Worm (Caenorhabditis elegans) whole organism, mixed stage, embryonic: Measurements from ENCODE around the gene pqn-2.

Experiments
- blmp-1 ChIP-seq: fragments of 150-350 bp; optimal IDR thresholded peaks from 2 replicates; lab custom pipeline; 2014; ENCODE audit warnings: missing biosample characterization, missing genetic modification characterization
- ceh-83 ChIP-seq: fragments of 200-800 bp; sonication (Bioruptor generic); optimal IDR thresholded peaks from 2 replicates; lab custom pipeline; 2018; ENCODE audit warnings: mild to moderate bottlenecking, missing genetic modification characterization, missing compliant biosample characterization
- lsy-2 ChIP-seq: fragments of 150-350 bp; optimal IDR thresholded peaks from 2 replicates; lab custom pipeline; 2014; ENCODE audit warnings: missing biosample characterization, missing genetic modification characterization
- mep-1 ChIP-seq: fragments of 150-350 bp; optimal IDR thresholded peaks from 2 replicates; lab custom pipeline; 2017; ENCODE audit warnings: missing biosample characterization, missing genetic modification reagents, missing genetic modification characterization, inconsistent platforms
- nhr-28 ChIP-seq: fragments of 150-350 bp; optimal IDR thresholded peaks from 2 replicates; lab custom pipeline; 2014; ENCODE audit warnings: missing biosample characterization, missing genetic modification characterization
- nhr-76 ChIP-seq: sonication (generic microtip); optimal IDR thresholded peaks from 2 replicates; lab custom pipeline; 2017; ENCODE audit warnings: missing biosample characterization, missing genetic modification characterization
- sem-2 ChIP-seq: fragments of 200-800 bp; sonication (Bioruptor generic); optimal IDR thresholded peaks from 2 replicates; lab custom pipeline; 2018; ENCODE audit warnings: mild to moderate bottlenecking, missing genetic modification characterization, missing compliant biosample characterization
- snpc-4 ChIP-seq: fragments of 150-350 bp; optimal IDR thresholded peaks from 2 replicates; lab custom pipeline; 2014; ENCODE audit warnings: missing biosample characterization, missing genetic modification characterization
- unc-39 ChIP-seq: fragments of 150-350 bp; optimal IDR thresholded peaks from 2 replicates; lab custom pipeline; 2014; ENCODE audit warnings: missing biosample characterization, missing genetic modification characterization
- unc-62 ChIP-seq: fragments of 150-350 bp; optimal IDR thresholded peaks from 2 replicates; lab custom pipeline; 2014; ENCODE audit warnings: missing biosample characterization, missing genetic modification reagents, missing genetic modification characterization
- ztf-11 ChIP-seq: fragments of 150-350 bp; optimal IDR thresholded peaks from 2 replicates; lab custom pipeline; 2014; ENCODE audit warnings: missing biosample characterization, missing genetic modification characterization

DNA sequence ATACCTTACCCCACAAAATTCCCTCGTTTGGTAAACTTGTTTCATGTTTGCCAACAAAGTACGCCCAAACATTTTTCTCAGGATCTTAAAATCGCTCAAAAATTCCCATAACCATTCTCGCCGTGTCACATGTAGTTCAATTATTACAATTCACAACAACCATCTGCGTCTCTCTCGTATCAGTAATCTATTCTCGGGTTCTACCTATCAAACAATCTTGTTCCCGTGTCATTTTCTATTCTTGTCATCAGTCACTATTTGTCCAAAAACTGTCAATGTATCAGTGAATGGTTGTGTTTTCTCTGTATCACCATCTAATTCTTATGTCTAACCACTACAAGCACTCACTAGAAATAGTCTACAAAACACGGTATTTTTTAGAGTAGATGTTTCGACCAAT lies 11.1 kb upstream of the pqn-2 start:
- TF ChIP-seq nhr-28 (no peak), snpc-4 (tag; lab: Kevin White, UChicago) (no peak), blmp-1 (tag; lab: Kevin White, UChicago) (no peak), lsy-2 (tag; lab: Kevin White, UChicago) (no peak), sem-2 (GFP tag; lab: Kevin White, UChicago) (no peak), ceh-83 (GFP tag; lab: Kevin White, UChicago) (no peak), unc-62 (GFP tag; lab: Kevin White, UChicago) (no peak), unc-39 (tag; lab: Kevin White, UChicago) (no peak), ztf-11 (tag; lab: Kevin White, UChicago) (no peak), mep-1 (no peak), nhr-76 (tag; lab: Kevin White, UChicago) (no peak)
